Worm (Caenorhabditis elegans): ENCODE results near the gene ZK1010.8.

The ZK1010.8 gene

ce11 chrIII:12959286-12959685 is 41.2 kb downstream of the ZK1010.8 start (continued):
- TF ChIP-seq nhr-42 (GFP tag; IDR thresholded peaks at IDR 0.05) (no peak), mdt-29 (GFP tag; IDR thresholded peaks at IDR 0.05) (no peak), dmd-6 (GFP tag; IDR thresholded peaks at IDR 0.05) (peak; percentile 81), unc-130 (GFP tag; optimal IDR thresholded peaks at IDR 0.05) (no peak), saeg-2 (GFP tag; IDR thresholded peaks at IDR 0.05) (no peak), pqm-1 (tag; optimal IDR thresholded peaks at IDR 0.05) (peak; percentile 86), F49E8.2 (tag; optimal IDR thresholded peaks at IDR 0.05; ENCODE audit: borderline replicate concordance) (no peak), mes-2 (tag; optimal IDR thresholded peaks at IDR 0.05; ENCODE audit: poor library complexity, severe bottlenecking) (no peak), duxl-1 (tag; optimal IDR thresholded peaks at IDR 0.05; ENCODE audit: poor library complexity) (no peak), ZK546.5 (tag; optimal IDR thresholded peaks at IDR 0.05) (no peak), dmd-9 (GFP tag; IDR thresholded peaks at IDR 0.05) (no peak), spr-1 (tag; optimal IDR thresholded peaks at IDR 0.05) (no peak), lin-1 (GFP tag; IDR thresholded peaks at IDR 0.05) (0 out of 2 replicates have a peak, but pooled peaks have one; percentile 10), ztf-7 (tag; optimal IDR thresholded peaks at IDR 0.05) (no peak), Y75B8A.6 (GFP tag; IDR thresholded peaks at IDR 0.05) (no peak)

- TF ChIP-seq ceh-28 (tag; optimal IDR thresholded peaks at IDR 0.05) (peak; percentile 88), nhr-25 (tag; optimal IDR thresholded peaks at IDR 0.05; ENCODE audit: borderline replicate concordance, insufficient read depth) (no peak)
These were observed 47.9 kb downstream of the ZK1010.8 start for ce11 chrIII:12952615-12953014.

- TF ChIP-seq egl-43 (GFP tag; IDR thresholded peaks at IDR 0.05) (peak; percentile 64; the same call in 1 of the 2 replicates), tag-97 (GFP tag; IDR thresholded peaks at IDR 0.05) (no peak), ZK337.2 (GFP tag; IDR thresholded peaks at IDR 0.05) (peak; percentile 18; the same call in 1 of the 2 replicates), aly-2 (tag; optimal IDR thresholded peaks at IDR 0.05) (no peak), F10B5.3 (tag; optimal IDR thresholded peaks at IDR 0.05) (no peak), ceh-28 (tag; optimal IDR thresholded peaks at IDR 0.05) (peak; percentile 98), daf-16 (GFP tag; optimal IDR thresholded peaks at IDR 0.05) (no peak), daf-16 (tag; optimal IDR thresholded peaks at IDR 0.05) (no peak), unc-130 (GFP tag; optimal IDR thresholded peaks at IDR 0.05) (no peak), R02D3.7 (tag; optimal IDR thresholded peaks at IDR 0.05) (no peak), lin-1 (GFP tag; IDR thresholded peaks at IDR 0.05) (0 out of 2 replicates have a peak, but pooled peaks have one; percentile 17), T26A8.4 (GFP tag; IDR thresholded peaks at IDR 0.05) (no peak), daf-8 (GFP tag; IDR thresholded peaks at IDR 0.05) (no peak), arid-1 (GFP tag; conservative IDR thresholded peaks at IDR 0.05) (0 out of 2 replicates have a peak, but pooled peaks have one; percentile 5), sdz-12 (GFP tag; optimal IDR thresholded peaks at IDR 0.05) (no peak), skn-1 (tag; optimal IDR thresholded peaks at IDR 0.05) (no peak), spr-3 (GFP tag; optimal IDR thresholded peaks at IDR 0.05) (no peak), set-16 (GFP tag; IDR thresholded peaks at IDR 0.05) (peak; percentile 78), ztf-11 (tag; optimal IDR thresholded peaks at IDR 0.05) (no peak), aha-1 (tag) (no peak), lim-7 (GFP tag; IDR thresholded peaks at IDR 0.05) (no peak), nhr-42 (GFP tag; IDR thresholded peaks at IDR 0.05) (no peak), unc-62 (GFP tag; optimal IDR thresholded peaks at IDR 0.05 in 1 of 2) (peak in 1 of 2 experiments; percentile 75), unc-62 (tag; optimal IDR thresholded peaks at IDR 0.05) (no peak), nhr-111 (GFP tag; optimal IDR thresholded peaks at IDR 0.05) (no peak)
These were observed 48.9 kb downstream of the ZK1010.8 start, which contains the start of gene Y39E4A.1 for ce11 chrIII:12951362-12952228. Y39E4A.1 (plus strand) TSS chrIII:12951412.
